Fruit fly (Drosophila melanogaster) whole organism, embryonic: ENCODE measurements around the gene CG33172.

ENCODE experiments used
- Abd-B ChIP-seq: fragments of 200-800 bp; sonication (Bioruptor generic); optimal IDR thresholded peaks from 2 replicates; lab custom pipeline; 2018; ENCODE audit warnings: missing biosample characterization, mild to moderate bottlenecking, missing genetic modification characterization, moderate library complexity
- Adf1 ChIP-seq: fragments of 200-800 bp; sonication (Bioruptor generic); IDR thresholded peaks from 2 replicates; pipeline ENCODE4 v1.3.6; 2022; ENCODE audit warnings: missing biosample characterization, missing genetic modification characterization
- Aef1 ChIP-seq: fragments of 200-800 bp; sonication (Bioruptor generic); IDR thresholded peaks from 3 replicates; pipeline ENCODE4 v1.3.6; 2022; ENCODE audit warnings: missing biosample characterization, missing genetic modification characterization
- CG10366 ChIP-seq: fragments of 200-800 bp; sonication (Bioruptor generic); IDR thresholded peaks from 2 replicates; pipeline ENCODE4 v1.3.6; 2022; ENCODE audit warnings: missing biosample characterization, missing genetic modification characterization
- CG10431 ChIP-seq: fragments of 200-800 bp; sonication (Bioruptor generic); optimal IDR thresholded peaks from 3 replicates; lab custom pipeline; 2018; ENCODE audit warnings: missing biosample characterization, mild to moderate bottlenecking, missing genetic modification characterization
- CG10979 ChIP-seq: fragments of 200-800 bp; sonication (Bioruptor generic); optimal IDR thresholded peaks from 2 replicates; lab custom pipeline; 2018; ENCODE audit warnings: missing biosample characterization, mild to moderate bottlenecking, missing genetic modification characterization, moderate library complexity
- CG11723 ChIP-seq: fragments of 200-800 bp; sonication (Bioruptor generic); optimal IDR thresholded peaks from 2 replicates; lab custom pipeline; 2017; ENCODE audit warnings: missing biosample characterization, mild to moderate bottlenecking, missing genetic modification characterization
- CG12219 ChIP-seq: fragments of 200-800 bp; sonication (Bioruptor generic); optimal IDR thresholded peaks from 3 replicates; lab custom pipeline; 2018; ENCODE audit warnings: missing biosample characterization, mild to moderate bottlenecking, missing genetic modification characterization
- CG1233 ChIP-seq: fragments of 200-800 bp; sonication (Bioruptor generic); optimal IDR thresholded peaks from 4 replicates; lab custom pipeline; 2018; ENCODE audit warnings: missing biosample characterization, mild to moderate bottlenecking, missing genetic modification characterization
- CG14014 ChIP-seq: fragments of 200-800 bp; sonication (Bioruptor generic); IDR thresholded peaks from 2 replicates; pipeline ENCODE4 v1.3.6; 2022; ENCODE audit warnings: missing biosample characterization, missing genetic modification characterization
- CG14441 ChIP-seq: fragments of 200-800 bp; sonication (Bioruptor generic); IDR thresholded peaks from 2 replicates; pipeline ENCODE4 v1.3.6; 2022; ENCODE audit warnings: missing biosample characterization, missing genetic modification characterization
- CG15269 ChIP-seq: fragments of 200-800 bp; sonication (Bioruptor generic); optimal IDR thresholded peaks from 2 replicates; lab custom pipeline; 2018; ENCODE audit warnings: missing biosample characterization, mild to moderate bottlenecking, missing genetic modification characterization, moderate library complexity
- CG16779 ChIP-seq: fragments of 200-800 bp; sonication (Bioruptor generic); IDR thresholded peaks from 2 replicates; pipeline ENCODE4 v1.3.6; 2022; ENCODE audit warnings: missing biosample characterization, missing genetic modification characterization
- CG17328 ChIP-seq: fragments of 200-800 bp; sonication (Bioruptor generic); IDR thresholded peaks from 2 replicates; pipeline ENCODE4 v1.3.6; 2022; ENCODE audit warnings: missing biosample characterization, missing genetic modification characterization
- CG17912 ChIP-seq: fragments of 200-800 bp; sonication (Bioruptor generic); optimal IDR thresholded peaks from 2 replicates; lab custom pipeline; 2018; ENCODE audit warnings: missing biosample characterization, mild to moderate bottlenecking, missing genetic modification characterization
- CG30020 ChIP-seq: fragments of 200-800 bp; optimal IDR thresholded peaks from 2 replicates; lab custom pipeline; 2019; ENCODE audit warnings: missing biosample characterization, mild to moderate bottlenecking, missing genetic modification characterization, moderate library complexity
- CG4282 ChIP-seq: fragments of 200-800 bp; sonication (Bioruptor generic); optimal IDR thresholded peaks from 2 replicates; lab custom pipeline; 2016; ENCODE audit warnings: missing biosample characterization, missing genetic modification characterization
- CG5245 ChIP-seq: fragments of 200-800 bp; sonication (Bioruptor generic); optimal IDR thresholded peaks from 3 replicates; lab custom pipeline; 2016; ENCODE audit warnings: missing biosample characterization, missing genetic modification characterization
- CG7839 ChIP-seq: fragments of 200-800 bp; sonication (Bioruptor generic); optimal IDR thresholded peaks from 3 replicates; lab custom pipeline; 2018; ENCODE audit warnings: missing biosample characterization, mild to moderate bottlenecking, missing genetic modification characterization, moderate library complexity
- CG7963 ChIP-seq: fragments of 200-800 bp; sonication (Bioruptor generic); IDR thresholded peaks from 3 replicates; pipeline ENCODE4 v1.3.6; 2022; ENCODE audit warnings: missing biosample characterization, missing genetic modification characterization; ENCODE audit not compliant: partially characterized antibody
- CG8281 ChIP-seq: fragments of 200-800 bp; sonication (Bioruptor generic); optimal IDR thresholded peaks from 2 replicates; lab custom pipeline; 2018; ENCODE audit warnings: missing biosample characterization, mild to moderate bottlenecking, missing genetic modification characterization, moderate library complexity
- Deaf1 ChIP-seq: fragments of 200-800 bp; optimal IDR thresholded peaks from 3 replicates; lab custom pipeline; 2019; ENCODE audit warnings: missing biosample characterization, mild to moderate bottlenecking, missing genetic modification characterization, moderate library complexity
- Doc3 ChIP-seq: fragments of 200-800 bp; sonication (Bioruptor generic); IDR thresholded peaks from 3 replicates; pipeline ENCODE4 v1.3.6; 2022; ENCODE audit warnings: missing biosample characterization, missing genetic modification characterization; ENCODE audit not compliant: partially characterized antibody
- ERR ChIP-seq: fragments of 200-800 bp; sonication (Bioruptor generic); optimal IDR thresholded peaks from 2 replicates; lab custom pipeline; 2016; ENCODE audit warnings: missing biosample characterization, missing genetic modification characterization
- HmgZ ChIP-seq: fragments of 200-800 bp; sonication (Bioruptor generic); optimal IDR thresholded peaks from 2 replicates; lab custom pipeline; 2018; ENCODE audit warnings: missing biosample characterization, mild to moderate bottlenecking, missing genetic modification characterization
- NFAT ChIP-seq: fragments of 200-800 bp; sonication (Bioruptor generic); IDR thresholded peaks from 2 replicates; pipeline ENCODE4 v1.3.6; 2022; ENCODE audit warnings: missing biosample characterization, missing genetic modification characterization
- Nf-YB ChIP-seq: fragments of 200-800 bp; sonication (Bioruptor generic); optimal IDR thresholded peaks from 3 replicates; lab custom pipeline; 2019; ENCODE audit warnings: missing biosample characterization, mild to moderate bottlenecking, missing genetic modification characterization, moderate library complexity
- Oli ChIP-seq: fragments of 200-800 bp; sonication (Bioruptor generic); optimal IDR thresholded peaks from 2 replicates; lab custom pipeline; 2018; ENCODE audit warnings: missing biosample characterization, mild to moderate bottlenecking, missing genetic modification characterization, moderate library complexity
- Pdp1 ChIP-seq, 2 experiments: fragments of 200-800 bp; sonication (Bioruptor generic); optimal IDR thresholded peaks; 3 replicates each; lab custom pipeline; 2016; ENCODE audit warnings: missing biosample characterization in 2 of 2, missing genetic modification characterization in 2 of 2, mild to moderate bottlenecking in 1 of 2, moderate library complexity in 1 of 2
- Sox100B ChIP-seq: fragments of 200-800 bp; sonication (Bioruptor generic); optimal IDR thresholded peaks from 3 replicates; lab custom pipeline; 2018; ENCODE audit warnings: missing biosample characterization, mild to moderate bottlenecking, missing genetic modification characterization
- Vsx1 ChIP-seq: fragments of 200-800 bp; sonication (Bioruptor generic); optimal IDR thresholded peaks from 2 replicates; lab custom pipeline; 2017; ENCODE audit warnings: missing biosample characterization, mild to moderate bottlenecking, missing genetic modification characterization, missing genetic modification reagents
- Xbp1 ChIP-seq: fragments of 200-800 bp; sonication (Bioruptor generic); optimal IDR thresholded peaks from 3 replicates; lab custom pipeline; 2016; ENCODE audit warnings: missing biosample characterization, mild to moderate bottlenecking, missing genetic modification characterization
- ap ChIP-seq: fragments of 200-800 bp; sonication (Bioruptor generic); IDR thresholded peaks from 2 replicates; pipeline ENCODE4 v1.3.6; 2022; ENCODE audit warnings: missing biosample characterization, missing genetic modification characterization
- crol ChIP-seq: fragments of 200-800 bp; sonication (Bioruptor generic); IDR thresholded peaks from 2 replicates; pipeline ENCODE4 v1.3.6; 2022; ENCODE audit warnings: missing biosample characterization, missing genetic modification characterization
- crp ChIP-seq, 2 experiments: fragments of 200-800 bp; sonication (Bioruptor generic); optimal IDR thresholded peaks; 2 replicates in 1 of 2; 3 replicates in 1 of 2; lab custom pipeline; 2017; ENCODE audit warnings: missing biosample characterization in 2 of 2, missing genetic modification characterization in 2 of 2, mild to moderate bottlenecking in 1 of 2, moderate library complexity in 1 of 2
- cwo ChIP-seq: fragments of 200-800 bp; sonication (Bioruptor generic); optimal IDR thresholded peaks from 3 replicates; lab custom pipeline; 2017; ENCODE audit warnings: missing biosample characterization, missing genetic modification characterization, mild to moderate bottlenecking, moderate library complexity, missing genetic modification reagents
- da ChIP-seq: fragments of 200-800 bp; sonication (Bioruptor generic); optimal IDR thresholded peaks from 2 replicates; lab custom pipeline; 2016; ENCODE audit warnings: missing biosample characterization, missing genetic modification characterization
- fd3F ChIP-seq: fragments of 200-800 bp; sonication (Bioruptor generic); optimal IDR thresholded peaks from 2 replicates; lab custom pipeline; 2018; ENCODE audit warnings: missing biosample characterization, mild to moderate bottlenecking, missing genetic modification characterization, moderate library complexity
- hth ChIP-seq: fragments of >200 bp; optimal IDR thresholded peaks from 2 replicates; lab custom pipeline; 2017; ENCODE audit warnings: inconsistent platforms
- ind ChIP-seq: fragments of 200-800 bp; sonication (Bioruptor generic); optimal IDR thresholded peaks from 3 replicates; lab custom pipeline; 2016; ENCODE audit warnings: missing biosample characterization, missing genetic modification characterization
- inv ChIP-seq: fragments of 200-800 bp; sonication (Bioruptor generic); IDR thresholded peaks from 2 replicates; pipeline ENCODE4 v1.3.6; 2022; ENCODE audit warnings: missing biosample characterization, missing genetic modification characterization; ENCODE audit not compliant: partially characterized antibody
- knrl ChIP-seq: fragments of 200-800 bp; sonication (Bioruptor generic); IDR thresholded peaks from 3 replicates; pipeline ENCODE4 v1.3.6; 2022; ENCODE audit warnings: missing biosample characterization, missing genetic modification characterization; ENCODE audit not compliant: partially characterized antibody
- phol ChIP-seq: fragments of 200-800 bp; sonication (Bioruptor generic); optimal IDR thresholded peaks from 3 replicates; lab custom pipeline; 2018; ENCODE audit warnings: missing biosample characterization, mild to moderate bottlenecking, missing genetic modification characterization, moderate library complexity
- pros ChIP-seq: fragments of 200-800 bp; sonication (Bioruptor generic); optimal IDR thresholded peaks from 3 replicates; lab custom pipeline; 2019; ENCODE audit warnings: missing biosample characterization, mild to moderate bottlenecking, missing genetic modification characterization, moderate library complexity
- pzg ChIP-seq: fragments of 200-800 bp; sonication (Bioruptor generic); optimal IDR thresholded peaks from 3 replicates; lab custom pipeline; 2018; ENCODE audit warnings: missing biosample characterization, mild to moderate bottlenecking, missing genetic modification characterization, moderate library complexity
- shn ChIP-seq: fragments of 200-800 bp; sonication (Bioruptor generic); optimal IDR thresholded peaks from 3 replicates; lab custom pipeline; 2016; ENCODE audit warnings: missing biosample characterization, missing genetic modification characterization
- tio ChIP-seq: fragments of 200-800 bp; sonication (Bioruptor generic); optimal IDR thresholded peaks from 2 replicates; lab custom pipeline; 2017; ENCODE audit warnings: missing biosample characterization, missing genetic modification characterization, inconsistent platforms
- unc-4 ChIP-seq: fragments of 200-800 bp; sonication (Bioruptor generic); IDR thresholded peaks from 2 replicates; pipeline ENCODE4 v1.3.6; 2022; ENCODE audit warnings: missing biosample characterization, missing genetic modification characterization; ENCODE audit not compliant: partially characterized antibody
- zen ChIP-seq: fragments of 200-800 bp; sonication (Bioruptor generic); optimal IDR thresholded peaks from 3 replicates; lab custom pipeline; 2018; ENCODE audit warnings: missing biosample characterization, mild to moderate bottlenecking, missing genetic modification characterization, moderate library complexity

CG33172 gene

DNA sequence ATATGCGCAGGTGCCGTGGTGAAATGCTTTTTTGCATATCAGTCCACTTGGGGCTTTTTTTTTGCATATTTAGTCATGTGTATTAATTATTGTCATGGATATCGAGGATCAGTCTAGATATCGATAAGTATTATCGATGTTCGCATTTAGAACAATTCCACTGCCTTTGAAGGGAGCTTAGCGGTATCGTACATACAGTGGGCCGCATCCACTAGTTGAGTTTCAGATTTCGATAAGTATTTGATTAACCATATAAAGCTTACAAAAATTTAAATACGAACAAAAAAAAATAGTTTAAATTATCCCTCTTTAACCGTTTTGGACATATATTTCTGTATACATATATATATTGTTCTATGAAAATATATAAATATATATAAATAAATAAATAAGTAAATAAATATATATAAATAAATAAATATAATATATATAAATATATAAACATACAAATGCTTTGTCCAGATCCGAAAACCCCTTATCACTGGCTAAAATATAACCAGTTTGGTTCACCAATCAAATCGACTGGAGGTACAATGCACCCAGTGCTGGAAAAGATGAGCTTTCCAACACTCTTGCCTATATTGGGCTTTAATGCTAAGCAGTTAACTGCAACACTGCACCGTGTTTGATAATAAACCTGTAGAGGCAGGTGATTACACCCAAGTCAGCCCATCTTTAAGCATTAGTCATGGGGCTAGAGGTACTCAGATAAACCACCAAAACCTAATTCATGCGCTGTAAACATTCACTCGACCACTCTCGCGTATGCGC is 33.6 kb downstream of the CG33172 start (continued):
- TF ChIP-seq da (GFP tag; lab: Kevin White, UChicago) (no peak), Oli (tag; lab: Kevin White, UChicago) (no peak), CG8281 (tag; lab: Kevin White, UChicago) (no peak), cwo (GFP tag; lab: Kevin White, UChicago) (no peak), Aef1 (GFP tag; lab: Robert Waterston, UW) (no peak), CG7963 (GFP tag; lab: Robert Waterston, UW) (0 out of 3 replicates have a peak, but pooled peaks have one; percentile 38), CG10979 (peak; percentile 20), inv (GFP tag; lab: Robert Waterston, UW) (peak; percentile 70), crp (GFP tag; optimal IDR thresholded peaks at IDR 0.05; lab: Kevin White, UChicago) (no peak), ind (GFP tag; lab: Kevin White, UChicago) (peak; percentile 3), unc-4 (GFP tag; lab: Robert Waterston, UW) (peak; percentile 73), Doc3 (GFP tag; lab: Robert Waterston, UW) (peak; percentile 64), CG4282 (GFP tag; lab: Kevin White, UChicago) (no peak), CG15269 (tag; lab: Kevin White, UChicago) (no peak), CG17328 (GFP tag; lab: Robert Waterston, UW) (no peak), Xbp1 (GFP tag; lab: Kevin White, UChicago) (no peak), knrl (GFP tag; lab: Robert Waterston, UW) (peak; percentile 71), tio (GFP tag; lab: Kevin White, UChicago) (no peak), pzg (GFP tag; lab: Kevin White, UChicago) (peak; percentile 42), CG10431 (GFP tag; lab: Kevin White, UChicago) (no peak), Deaf1 (tag; lab: Kevin White, UChicago) (no peak), fd3F (GFP tag; lab: Kevin White, UChicago) (no peak), hth (lab: Kevin White, UChicago) (no peak), HmgZ (tag; lab: Kevin White, UChicago) (no peak), CG30020 (peak; percentile 83), ap (GFP tag; lab: Robert Waterston, UW) (no peak), Sox100B (GFP tag; lab: Kevin White, UChicago) (peak; percentile 20), CG5245 (peak; percentile 3), CG1233 (GFP tag; lab: Kevin White, UChicago) (no peak), NFAT (peak; percentile 9; the same call in 1 of the 2 replicates), Pdp1 (GFP tag; optimal IDR thresholded peaks at IDR 0.05; lab: Kevin White, UChicago) (no peak), pros (GFP tag; lab: Kevin White, UChicago) (no peak), Nf-YB (GFP tag; lab: Kevin White, UChicago) (peak; percentile 75), phol (tag; lab: Kevin White, UChicago) (peak; percentile 43), CG11723 (GFP tag; lab: Kevin White, UChicago) (no peak), Adf1 (GFP tag; lab: Robert Waterston, UW) (no peak), Abd-B (GFP tag; lab: Kevin White, UChicago) (no peak), CG14014 (GFP tag; lab: Robert Waterston, UW) (no peak), Vsx1 (no peak), CG12219 (GFP tag; lab: Kevin White, UChicago) (no peak), crol (GFP tag; lab: Robert Waterston, UW) (no peak), CG14441 (GFP tag; lab: Robert Waterston, UW) (no peak), CG10366 (GFP tag; lab: Robert Waterston, UW) (no peak), ERR (no peak), CG16779 (no peak), CG7839 (tag; lab: Kevin White, UChicago) (peak; percentile 18), CG17912 (GFP tag; lab: Kevin White, UChicago) (no peak), zen (peak; percentile 17), shn (no peak)
